Worm (Caenorhabditis elegans): ENCODE results near the gene D2023.3.

DNA sequence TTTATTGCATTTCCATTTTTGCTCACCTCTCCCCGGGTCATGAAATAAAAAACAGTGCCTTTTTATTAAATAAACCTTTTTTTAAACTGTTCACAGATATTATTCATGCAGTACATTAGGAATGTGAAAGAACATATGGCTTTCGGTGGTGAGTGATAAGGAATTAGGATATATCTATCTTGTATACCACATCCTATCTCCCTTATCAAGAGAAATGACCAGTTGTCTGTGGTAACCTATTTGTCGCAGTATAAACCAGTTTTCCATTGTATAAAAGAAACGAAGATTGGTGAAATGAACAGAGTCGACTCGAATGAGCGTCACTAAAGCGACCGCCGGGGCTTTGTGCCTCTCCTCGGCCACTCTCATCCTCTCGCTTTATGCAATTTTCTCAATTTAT, 17.5 kb upstream of the D2023.3 start, which contains the start of gene col-158:
- TF ChIP-seq tra-4 (tag; optimal IDR thresholded peaks at IDR 0.05): no peak
- TF ChIP-seq hmbx-1 (tag; optimal IDR thresholded peaks at IDR 0.05): no peak
- no peak for TF ChIP-seq B0310.2 (tag; optimal IDR thresholded peaks at IDR 0.05)
- TF ChIP-seq tbx-37 (GFP tag; conservative IDR thresholded peaks at IDR 0.05): no peak
- TF ChIP-seq ama-1 (optimal IDR thresholded peaks at IDR 0.05): no peak
- no peak for TF ChIP-seq pes-1 (GFP tag; IDR thresholded peaks at IDR 0.05)
